Fruit fly (Drosophila melanogaster) whole organism, embryonic: ENCODE results near the gene gammaTub37C.
A peak's percentile ranks its signal among the peaks of the same experiment; 100 is the strongest.

Experiments used
- Antp ChIP-seq: fragments of 200-800 bp; sonication (Bioruptor generic); optimal IDR thresholded peaks from 3 replicates; lab custom pipeline; 2016; ENCODE audit warnings: missing biosample characterization, missing genetic modification characterization
- Bteb2 ChIP-seq: fragments of 200-800 bp; sonication (Bioruptor generic); optimal IDR thresholded peaks from 2 replicates; lab custom pipeline; 2016; ENCODE audit warnings: missing biosample characterization, missing genetic modification characterization
- CG10959 ChIP-seq: fragments of 200-800 bp; sonication (Bioruptor generic); IDR thresholded peaks from 2 replicates; pipeline ENCODE4 v1.3.6; 2022; ENCODE audit warnings: missing biosample characterization, missing genetic modification characterization
- CG11398 ChIP-seq: fragments of 200-800 bp; sonication (Bioruptor generic); optimal IDR thresholded peaks from 2 replicates; lab custom pipeline; 2016; ENCODE audit warnings: missing biosample characterization, missing genetic modification characterization
- CG13894 ChIP-seq: fragments of 200-800 bp; sonication (Bioruptor generic); optimal IDR thresholded peaks from 3 replicates; lab custom pipeline; 2018; ENCODE audit warnings: missing biosample characterization, mild to moderate bottlenecking, missing genetic modification characterization, moderate library complexity
- CG15696 ChIP-seq: fragments of 200-800 bp; sonication (Bioruptor generic); optimal IDR thresholded peaks from 2 replicates; lab custom pipeline; 2019; ENCODE audit warnings: missing biosample characterization, mild to moderate bottlenecking, missing genetic modification characterization, moderate library complexity
- CG16813 ChIP-seq: fragments of 200-800 bp; sonication (Bioruptor generic); IDR thresholded peaks from 3 replicates; pipeline ENCODE4 v1.3.6; 2022; ENCODE audit warnings: missing biosample characterization, missing genetic modification characterization; ENCODE audit not compliant: partially characterized antibody
- CG18764 ChIP-seq: fragments of 200-800 bp; sonication (Bioruptor generic); optimal IDR thresholded peaks from 3 replicates; lab custom pipeline; 2016; ENCODE audit warnings: missing biosample characterization, missing genetic modification characterization
- CG2129 ChIP-seq: fragments of 200-800 bp; sonication (Bioruptor generic); IDR thresholded peaks from 2 replicates; pipeline ENCODE4 v1.3.6; 2022; ENCODE audit warnings: missing biosample characterization, missing genetic modification characterization; ENCODE audit not compliant: partially characterized antibody
- CG33557 ChIP-seq: fragments of 200-800 bp; sonication (Bioruptor generic); optimal IDR thresholded peaks from 2 replicates; lab custom pipeline; 2019; ENCODE audit warnings: missing biosample characterization, mild to moderate bottlenecking, missing genetic modification characterization, moderate library complexity
- CG4282 ChIP-seq: fragments of 200-800 bp; sonication (Bioruptor generic); optimal IDR thresholded peaks from 2 replicates; lab custom pipeline; 2016; ENCODE audit warnings: missing biosample characterization, missing genetic modification characterization
- CG7839 ChIP-seq: fragments of 200-800 bp; sonication (Bioruptor generic); optimal IDR thresholded peaks from 3 replicates; lab custom pipeline; 2018; ENCODE audit warnings: missing biosample characterization, mild to moderate bottlenecking, missing genetic modification characterization, moderate library complexity
- CG8089 ChIP-seq: fragments of 200-800 bp; sonication (Bioruptor generic); optimal IDR thresholded peaks from 3 replicates; lab custom pipeline; 2016; ENCODE audit warnings: missing biosample characterization, missing genetic modification characterization
- CG8290 ChIP-seq, 3 experiments: fragments of 200-800 bp; sonication (Bioruptor generic); optimal IDR thresholded peaks; 2 replicates each; lab custom pipeline; 2016 to 2019; ENCODE audit warnings: missing biosample characterization in 3 of 3, missing genetic modification characterization in 3 of 3, mild to moderate bottlenecking in 2 of 3, moderate library complexity in 1 of 3
- CrebB ChIP-seq: fragments of 200-800 bp; sonication (Bioruptor generic); optimal IDR thresholded peaks from 3 replicates; lab custom pipeline; 2018; ENCODE audit warnings: missing biosample characterization, mild to moderate bottlenecking, missing genetic modification characterization
- D ChIP-seq, 2 experiments: fragments of 200-800 bp in 1 of 2; fragments of >200 bp in 1 of 2; sonication (Bioruptor generic) in 1 of 2; optimal IDR thresholded peaks; 2 replicates in 1 of 2; 3 replicates in 1 of 2; lab custom pipeline; 2017; ENCODE audit warnings: mild to moderate bottlenecking in 1 of 2, missing biosample characterization in 1 of 2, missing genetic modification characterization in 1 of 2, missing genetic modification reagents in 1 of 2
- Dad ChIP-seq: fragments of 200-800 bp; sonication (Bioruptor generic); optimal IDR thresholded peaks from 3 replicates; lab custom pipeline; 2016; ENCODE audit warnings: missing biosample characterization, missing genetic modification characterization
- Eip74EF ChIP-seq, 2 experiments: fragments of 200-800 bp in 1 of 2; fragments of >200 bp in 1 of 2; sonication (Bioruptor generic) in 1 of 2; optimal IDR thresholded peaks; 2 replicates each; lab custom pipeline; 2017 to 2019; ENCODE audit warnings: missing biosample characterization in 2 of 2, missing genetic modification characterization in 2 of 2, mild to moderate bottlenecking in 1 of 2, moderate library complexity in 1 of 2
- Ets97D ChIP-seq: fragments of 200-800 bp; sonication (Bioruptor generic); optimal IDR thresholded peaks from 3 replicates; lab custom pipeline; 2016; ENCODE audit warnings: missing biosample characterization, missing genetic modification characterization
- Hmr ChIP-seq: fragments of 200-800 bp; sonication (Bioruptor generic); optimal IDR thresholded peaks from 3 replicates; lab custom pipeline; 2017; ENCODE audit warnings: mild to moderate bottlenecking, missing biosample characterization, missing genetic modification reagents, missing genetic modification characterization
- Jarid2 ChIP-seq: fragments of 200-800 bp; sonication (Bioruptor generic); optimal IDR thresholded peaks from 3 replicates; lab custom pipeline; 2017; ENCODE audit warnings: mild to moderate bottlenecking, missing biosample characterization, missing genetic modification reagents, missing genetic modification characterization
- Max ChIP-seq: fragments of 200-800 bp; sonication (Bioruptor generic); optimal IDR thresholded peaks from 2 replicates; lab custom pipeline; 2016; ENCODE audit warnings: missing biosample characterization, mild to moderate bottlenecking, missing genetic modification characterization
- Nf-YB ChIP-seq: fragments of 200-800 bp; sonication (Bioruptor generic); optimal IDR thresholded peaks from 3 replicates; lab custom pipeline; 2019; ENCODE audit warnings: missing biosample characterization, mild to moderate bottlenecking, missing genetic modification characterization, moderate library complexity
- Optix ChIP-seq: fragments of 200-800 bp; sonication (Bioruptor generic); IDR thresholded peaks from 3 replicates; pipeline ENCODE4 v1.3.6; 2022; ENCODE audit warnings: missing biosample characterization, missing genetic modification characterization
- Ptx1 ChIP-seq: fragments of 200-800 bp; sonication (Bioruptor generic); IDR thresholded peaks from 2 replicates; pipeline ENCODE4 v1.3.6; 2022; ENCODE audit warnings: missing biosample characterization, missing genetic modification characterization
- Usf ChIP-seq: fragments of 200-800 bp; sonication (Bioruptor generic); optimal IDR thresholded peaks from 2 replicates; lab custom pipeline; 2017; ENCODE audit warnings: missing genotype, missing biosample characterization, missing genetic modification characterization
- Xrp1 ChIP-seq: fragments of 200-800 bp; sonication (Bioruptor generic); IDR thresholded peaks from 2 replicates; pipeline ENCODE4 v1.3.6; 2022; ENCODE audit warnings: missing biosample characterization, missing genetic modification characterization
- ac ChIP-seq: fragments of 200-800 bp; sonication (Bioruptor generic); optimal IDR thresholded peaks from 3 replicates; lab custom pipeline; 2017; ENCODE audit warnings: missing biosample characterization, mild to moderate bottlenecking, missing genetic modification characterization
- aop ChIP-seq: fragments of 200-800 bp; sonication (Bioruptor generic); IDR thresholded peaks from 2 replicates; pipeline ENCODE4 v1.3.6; 2022; ENCODE audit warnings: missing biosample characterization, missing genetic modification characterization
- ato ChIP-seq: fragments of 200-800 bp; sonication (Bioruptor generic); IDR thresholded peaks from 2 replicates; pipeline ENCODE4 v1.3.6; 2022; ENCODE audit warnings: missing biosample characterization, missing genetic modification characterization; ENCODE audit not compliant: partially characterized antibody
- az2 ChIP-seq: fragments of 200-800 bp; sonication (Bioruptor generic); optimal IDR thresholded peaks from 3 replicates; lab custom pipeline; 2016; ENCODE audit warnings: missing biosample characterization, missing genetic modification characterization
- bcd ChIP-seq: fragments of 200-800 bp; sonication (Bioruptor generic); optimal IDR thresholded peaks from 2 replicates; lab custom pipeline; 2017; ENCODE audit warnings: missing biosample characterization, mild to moderate bottlenecking, missing genetic modification characterization
- bsh ChIP-seq, 2 experiments: fragments of 200-800 bp; sonication (Bioruptor generic); optimal IDR thresholded peaks; 2 replicates each; lab custom pipeline; 2017 to 2018; ENCODE audit warnings: mild to moderate bottlenecking in 2 of 2, missing biosample characterization in 2 of 2, missing genetic modification characterization in 2 of 2, moderate library complexity in 1 of 2
- caup ChIP-seq: fragments of 200-800 bp; sonication (Bioruptor generic); optimal IDR thresholded peaks from 3 replicates; lab custom pipeline; 2017; ENCODE audit warnings: missing biosample characterization, mild to moderate bottlenecking, missing genetic modification characterization, moderate library complexity; ENCODE audit not compliant: severe bottlenecking
- chm ChIP-seq: fragments of 200-800 bp; sonication (Bioruptor generic); IDR thresholded peaks from 2 replicates; pipeline ENCODE4 v1.3.6; 2022; ENCODE audit warnings: missing biosample characterization, missing genetic modification characterization
- crc ChIP-seq: fragments of 200-800 bp; sonication (Bioruptor generic); optimal IDR thresholded peaks from 2 replicates; lab custom pipeline; 2016; ENCODE audit warnings: missing biosample characterization, missing genetic modification characterization
- dan ChIP-seq: fragments of 200-800 bp; sonication (Bioruptor generic); IDR thresholded peaks from 2 replicates; pipeline ENCODE4 v1.3.6; 2022; ENCODE audit warnings: missing biosample characterization, missing genetic modification characterization
- emc ChIP-seq: fragments of 200-800 bp; sonication (Bioruptor generic); optimal IDR thresholded peaks from 2 replicates; lab custom pipeline; 2016; ENCODE audit warnings: missing biosample characterization, missing genetic modification characterization
- esg ChIP-seq: fragments of 200-800 bp; sonication (Bioruptor generic); conservative IDR thresholded peaks from 2 replicates; pipeline ENCODE4 v1.3.6; 2022; ENCODE audit warnings: missing biosample characterization, missing genetic modification characterization
- eve ChIP-seq, 2 experiments: fragments of >200 bp; optimal IDR thresholded peaks; 2 replicates each; lab custom pipeline; 2017; ENCODE audit warnings: missing biosample characterization in 2 of 2, missing genetic modification characterization in 2 of 2
- gsb-n ChIP-seq: fragments of 200-800 bp; sonication (Bioruptor generic); optimal IDR thresholded peaks from 3 replicates; lab custom pipeline; 2018; ENCODE audit warnings: missing biosample characterization, mild to moderate bottlenecking, missing genetic modification characterization
- klu ChIP-seq: fragments of 200-800 bp; sonication (Bioruptor generic); IDR thresholded peaks from 2 replicates; pipeline ENCODE4 v1.3.6; 2022; ENCODE audit warnings: missing biosample characterization, missing genetic modification characterization
- mirr ChIP-seq: fragments of 200-800 bp; sonication (Bioruptor generic); optimal IDR thresholded peaks from 3 replicates; lab custom pipeline; 2018; ENCODE audit warnings: missing biosample characterization, mild to moderate bottlenecking, missing genetic modification characterization
- pan ChIP-seq, 4 experiments: fragments of >200 bp in 3 of 4; fragments of 200-800 bp in 1 of 4; sonication (Bioruptor generic) in 1 of 4; optimal IDR thresholded peaks in 3 of 4; IDR thresholded peaks in 1 of 4; 2 replicates each; pipeline versions ENCODE4 v1.3.6 to Lab custom; 2017 to 2022; ENCODE audit warnings: missing biosample characterization in 2 of 4, missing genetic modification characterization in 2 of 4, mixed read lengths in 1 of 4
- pnt ChIP-seq: fragments of 200-800 bp; sonication (Bioruptor generic); optimal IDR thresholded peaks from 3 replicates; lab custom pipeline; 2016; ENCODE audit warnings: missing biosample characterization, missing genetic modification characterization
- run ChIP-seq: fragments of 200-800 bp; sonication (Bioruptor generic); optimal IDR thresholded peaks from 3 replicates; lab custom pipeline; 2018; ENCODE audit warnings: missing biosample characterization, mild to moderate bottlenecking, missing genetic modification characterization
- sisA ChIP-seq: fragments of 200-800 bp; sonication (Bioruptor generic); IDR thresholded peaks from 2 replicates; pipeline ENCODE4 v1.3.6; 2022; ENCODE audit warnings: missing biosample characterization, missing genetic modification characterization
- tin ChIP-seq: fragments of 200-800 bp; sonication (Bioruptor generic); optimal IDR thresholded peaks from 3 replicates; lab custom pipeline; 2016; ENCODE audit warnings: missing biosample characterization, missing genetic modification characterization
- wdn ChIP-seq: fragments of 200-800 bp; sonication (Bioruptor generic); IDR thresholded peaks from 2 replicates; pipeline ENCODE4 v1.3.6; 2022; ENCODE audit warnings: missing biosample characterization, missing genetic modification characterization
- yki ChIP-seq: fragments of >200 bp; optimal IDR thresholded peaks from 3 replicates; lab custom pipeline; 2018

gammaTub37C gene

DNA sequence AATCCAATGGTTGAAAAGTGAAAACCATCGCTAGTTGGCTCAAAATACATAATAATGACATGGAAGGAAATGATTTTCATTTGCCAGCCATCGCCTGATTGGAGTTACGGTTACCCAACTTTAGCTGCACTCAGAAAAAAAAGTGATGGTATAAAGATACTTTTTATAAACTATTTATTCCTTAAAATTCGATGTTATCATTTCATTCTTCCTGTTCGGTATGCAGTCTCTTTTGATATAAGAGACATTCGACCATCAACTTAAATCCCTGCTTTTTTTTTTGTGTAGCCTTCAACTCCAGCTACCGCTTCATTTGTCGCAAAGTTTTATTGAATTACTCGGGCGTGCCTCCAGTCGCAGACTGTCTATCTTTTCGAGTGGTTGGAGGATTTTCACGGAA is 26.9 kb upstream of the gammaTub37C start (continued):
- no peak for TF ChIP-seq Bteb2 (GFP tag; lab: Kevin White, UChicago)
- no peak for TF ChIP-seq dan
- no peak for TF ChIP-seq Usf (GFP tag; lab: Kevin White, UChicago)
- no peak for TF ChIP-seq CG2129 (GFP tag; lab: Robert Waterston, UW)
- TF ChIP-seq D (optimal IDR thresholded peaks at IDR 0.05; lab: Kevin White, UChicago), result no peak
- TF ChIP-seq D (GFP tag; optimal IDR thresholded peaks at IDR 0.05; lab: Kevin White, UChicago), result no peak
- TF ChIP-seq Antp (GFP tag; lab: Kevin White, UChicago), result no peak
- TF ChIP-seq CrebB (tag; lab: Kevin White, UChicago), result no peak
- no peak for TF ChIP-seq CG33557 (GFP tag; lab: Kevin White, UChicago)
- no peak for TF ChIP-seq Eip74EF (GFP tag; optimal IDR thresholded peaks at IDR 0.05; lab: Kevin White, UChicago)
- TF ChIP-seq emc (GFP tag; lab: Kevin White, UChicago), result no peak
- TF ChIP-seq ac (GFP tag; lab: Kevin White, UChicago), result no peak
- peak; percentile 2 for TF ChIP-seq pnt (GFP tag; lab: Kevin White, UChicago)
- no peak for TF ChIP-seq CG16813
- no peak for TF ChIP-seq chm (GFP tag; lab: Robert Waterston, UW)
- no peak for TF ChIP-seq bcd (GFP tag; lab: Kevin White, UChicago)
- TF ChIP-seq Max, result no peak
- TF ChIP-seq eve (GFP tag; optimal IDR thresholded peaks at IDR 0.05; lab: Kevin White, UChicago), result peak in 1 of 2 experiments; percentile 36
- TF ChIP-seq sisA, result peak; percentile 34
- no peak for TF ChIP-seq ato (GFP tag; lab: Robert Waterston, UW)
- no peak for TF ChIP-seq caup (GFP tag; lab: Kevin White, UChicago)
- no peak for TF ChIP-seq CG8290 (GFP tag; optimal IDR thresholded peaks at IDR 0.05; lab: Kevin White, UChicago)
- TF ChIP-seq CG8290 (tag; optimal IDR thresholded peaks at IDR 0.05; lab: Kevin White, UChicago), result no peak
- no peak for TF ChIP-seq yki (lab: Kevin White, UChicago)
- no peak for TF ChIP-seq wdn (GFP tag; lab: Robert Waterston, UW)
- TF ChIP-seq bsh (GFP tag; optimal IDR thresholded peaks at IDR 0.05; lab: Kevin White, UChicago), result peak in 1 of 2 experiments; percentile 47
- no peak for TF ChIP-seq CG8089 (GFP tag; lab: Kevin White, UChicago)
- TF ChIP-seq CG15696, result no peak
- peak; percentile 14; the same call in 1 of the 2 replicates for TF ChIP-seq Xrp1 (GFP tag; lab: Robert Waterston, UW)
- no peak for TF ChIP-seq CG10959
- no peak for TF ChIP-seq az2 (GFP tag; lab: Kevin White, UChicago)
- no peak for TF ChIP-seq crc
- TF ChIP-seq gsb-n (tag; lab: Kevin White, UChicago), result no peak
- TF ChIP-seq CG18764 (GFP tag; lab: Kevin White, UChicago), result no peak
- no peak for TF ChIP-seq CG13894 (tag; lab: Kevin White, UChicago)
- no peak for TF ChIP-seq Hmr (GFP tag; lab: Kevin White, UChicago)
- no peak for TF ChIP-seq Dad (GFP tag; lab: Kevin White, UChicago)
- no peak for TF ChIP-seq Jarid2 (GFP tag; lab: Kevin White, UChicago)
- TF ChIP-seq run (tag; lab: Kevin White, UChicago), result no peak
- no peak for TF ChIP-seq Ptx1 (GFP tag; lab: Robert Waterston, UW)
- TF ChIP-seq CG11398, result no peak
- TF ChIP-seq Optix (GFP tag; lab: Robert Waterston, UW), result no peak
- 0 out of 2 replicates have a peak, but pooled peaks have one; percentile 11 for TF ChIP-seq klu
- peak; percentile 11 for TF ChIP-seq tin (GFP tag; lab: Kevin White, UChicago)
- TF ChIP-seq mirr, result no peak
- TF ChIP-seq esg (GFP tag; lab: Robert Waterston, UW), result no peak
- peak; percentile 12 for TF ChIP-seq CG7839 (tag; lab: Kevin White, UChicago)
- no peak for TF ChIP-seq CG4282 (GFP tag; lab: Kevin White, UChicago)
- no peak for TF ChIP-seq Ets97D (GFP tag; lab: Kevin White, UChicago)
- TF ChIP-seq Nf-YB (GFP tag; lab: Kevin White, UChicago), result no peak
- no peak for TF ChIP-seq pan (optimal IDR thresholded peaks at IDR 0.05; lab: Kevin White, UChicago)
- TF ChIP-seq pan (GFP tag; optimal IDR thresholded peaks at IDR 0.05 in 1 of 2, IDR thresholded peaks at IDR 0.05 in 1 of 2), result no peak
- TF ChIP-seq aop (GFP tag; lab: Robert Waterston, UW), result no peak
